Fruit fly (Drosophila melanogaster) whole organism, embryonic: Measurements from ENCODE around the gene shv.

Experiments
- Abd-B ChIP-seq: fragments of 200-800 bp; sonication (Bioruptor generic); optimal IDR thresholded peaks from 2 replicates; lab custom pipeline; 2018; ENCODE audit warnings: missing biosample characterization, mild to moderate bottlenecking, missing genetic modification characterization, moderate library complexity
- Antp ChIP-seq: fragments of 200-800 bp; sonication (Bioruptor generic); optimal IDR thresholded peaks from 3 replicates; lab custom pipeline; 2016; ENCODE audit warnings: missing biosample characterization, missing genetic modification characterization
- Atf-2 ChIP-seq: fragments of 200-800 bp; sonication (Bioruptor generic); optimal IDR thresholded peaks from 2 replicates; lab custom pipeline; 2016; ENCODE audit warnings: missing biosample characterization, missing genetic modification characterization
- CG10431 ChIP-seq: fragments of 200-800 bp; sonication (Bioruptor generic); optimal IDR thresholded peaks from 3 replicates; lab custom pipeline; 2018; ENCODE audit warnings: missing biosample characterization, mild to moderate bottlenecking, missing genetic modification characterization
- CG11504 ChIP-seq: fragments of 200-800 bp; sonication (Bioruptor generic); optimal IDR thresholded peaks from 3 replicates; lab custom pipeline; 2019; ENCODE audit warnings: missing biosample characterization, mild to moderate bottlenecking, missing genetic modification characterization, moderate library complexity
- CG12299 ChIP-seq: fragments of 200-800 bp; sonication (Bioruptor generic); optimal IDR thresholded peaks from 2 replicates; lab custom pipeline; 2018; ENCODE audit warnings: missing biosample characterization, mild to moderate bottlenecking, missing genetic modification characterization
- CG16815 ChIP-seq: fragments of 200-800 bp; sonication (Bioruptor generic); optimal IDR thresholded peaks from 3 replicates; lab custom pipeline; 2017; ENCODE audit warnings: missing biosample characterization, mild to moderate bottlenecking, missing genetic modification characterization
- CG16863 ChIP-seq: fragments of 200-800 bp; sonication (Bioruptor generic); optimal IDR thresholded peaks from 3 replicates; lab custom pipeline; 2016; ENCODE audit warnings: missing biosample characterization, missing genetic modification characterization
- CG17359 ChIP-seq: fragments of 200-800 bp; sonication (Bioruptor generic); optimal IDR thresholded peaks from 3 replicates; lab custom pipeline; 2018; ENCODE audit warnings: missing biosample characterization, mild to moderate bottlenecking, missing genetic modification characterization, moderate library complexity
- CG17385 ChIP-seq: fragments of 200-800 bp; sonication (Bioruptor generic); optimal IDR thresholded peaks from 3 replicates; lab custom pipeline; 2018; ENCODE audit warnings: missing biosample characterization, mild to moderate bottlenecking, missing genetic modification characterization
- CG17829 ChIP-seq: fragments of 200-800 bp; optimal IDR thresholded peaks from 2 replicates; lab custom pipeline; 2019; ENCODE audit warnings: missing biosample characterization, mild to moderate bottlenecking, missing genetic modification characterization, moderate library complexity
- CG18764 ChIP-seq: fragments of 200-800 bp; sonication (Bioruptor generic); optimal IDR thresholded peaks from 3 replicates; lab custom pipeline; 2016; ENCODE audit warnings: missing biosample characterization, missing genetic modification characterization
- CG2116 ChIP-seq: fragments of 200-800 bp; sonication (Bioruptor generic); optimal IDR thresholded peaks from 3 replicates; lab custom pipeline; 2018; ENCODE audit warnings: missing biosample characterization, mild to moderate bottlenecking, missing genetic modification characterization
- CG2120 ChIP-seq: fragments of 200-800 bp; sonication (Bioruptor generic); optimal IDR thresholded peaks from 3 replicates; lab custom pipeline; 2016; ENCODE audit warnings: missing biosample characterization, missing genetic modification characterization
- CG31365 ChIP-seq: fragments of 200-800 bp; sonication (Bioruptor generic); optimal IDR thresholded peaks from 2 replicates; lab custom pipeline; 2018; ENCODE audit warnings: missing biosample characterization, mild to moderate bottlenecking, missing genetic modification characterization
- CG3281 ChIP-seq: fragments of 200-800 bp; sonication (Bioruptor generic); optimal IDR thresholded peaks from 3 replicates; lab custom pipeline; 2017; ENCODE audit warnings: missing biosample characterization, mild to moderate bottlenecking, missing genetic modification characterization
- CG33213 ChIP-seq: fragments of 200-800 bp; sonication (Bioruptor generic); optimal IDR thresholded peaks from 3 replicates; lab custom pipeline; 2016; ENCODE audit warnings: missing biosample characterization, missing genetic modification characterization
- CG34422 ChIP-seq: fragments of 200-800 bp; sonication (Bioruptor generic); IDR thresholded peaks from 3 replicates; pipeline ENCODE4 v1.3.6; 2022; ENCODE audit warnings: missing biosample characterization, missing genetic modification characterization
- CG42726 ChIP-seq: fragments of 200-800 bp; sonication (Bioruptor generic); IDR thresholded peaks from 2 replicates; pipeline ENCODE4 v1.3.6; 2022; ENCODE audit warnings: missing biosample characterization, missing genetic modification characterization; ENCODE audit not compliant: partially characterized antibody
- CG4282 ChIP-seq: fragments of 200-800 bp; sonication (Bioruptor generic); optimal IDR thresholded peaks from 2 replicates; lab custom pipeline; 2016; ENCODE audit warnings: missing biosample characterization, missing genetic modification characterization
- CG6765 ChIP-seq: fragments of 200-800 bp; sonication (Bioruptor generic); optimal IDR thresholded peaks from 3 replicates; lab custom pipeline; 2017; ENCODE audit warnings: missing biosample characterization, mild to moderate bottlenecking, missing genetic modification characterization
- CG8359 ChIP-seq: fragments of 200-800 bp; sonication (Bioruptor generic); optimal IDR thresholded peaks from 2 replicates; lab custom pipeline; 2017; ENCODE audit warnings: missing biosample characterization, mild to moderate bottlenecking, missing genetic modification characterization, borderline replicate concordance
- CG9932 ChIP-seq: fragments of 200-800 bp; sonication (Bioruptor generic); IDR thresholded peaks from 2 replicates; pipeline ENCODE4 v1.3.6; 2022; ENCODE audit warnings: missing biosample characterization, missing genetic modification characterization
- CTCF ChIP-seq: fragments of 200-800 bp; sonication (Bioruptor generic); optimal IDR thresholded peaks from 2 replicates; lab custom pipeline; 2017; ENCODE audit warnings: missing biosample characterization, mild to moderate bottlenecking, missing genetic modification characterization, moderate library complexity
- E2f2 ChIP-seq: fragments of 200-800 bp; sonication (Bioruptor generic); IDR thresholded peaks from 2 replicates; pipeline ENCODE4 v1.3.6; 2022; ENCODE audit warnings: missing biosample characterization, missing genetic modification characterization
- ERR ChIP-seq: fragments of 200-800 bp; sonication (Bioruptor generic); optimal IDR thresholded peaks from 2 replicates; lab custom pipeline; 2016; ENCODE audit warnings: missing biosample characterization, missing genetic modification characterization
- Jarid2 ChIP-seq: fragments of 200-800 bp; sonication (Bioruptor generic); optimal IDR thresholded peaks from 3 replicates; lab custom pipeline; 2017; ENCODE audit warnings: mild to moderate bottlenecking, missing biosample characterization, missing genetic modification reagents, missing genetic modification characterization
- Nf-YB ChIP-seq: fragments of 200-800 bp; sonication (Bioruptor generic); optimal IDR thresholded peaks from 3 replicates; lab custom pipeline; 2019; ENCODE audit warnings: missing biosample characterization, mild to moderate bottlenecking, missing genetic modification characterization, moderate library complexity
- Nf-YC ChIP-seq: fragments of 200-800 bp; optimal IDR thresholded peaks from 3 replicates; lab custom pipeline; 2019; ENCODE audit warnings: missing biosample characterization, mild to moderate bottlenecking, missing genetic modification characterization, moderate library complexity
- PHDP ChIP-seq: fragments of 200-800 bp; sonication (Bioruptor generic); optimal IDR thresholded peaks from 3 replicates; lab custom pipeline; 2018; ENCODE audit warnings: missing biosample characterization, mild to moderate bottlenecking, missing genetic modification characterization, moderate library complexity
- Rx ChIP-seq: fragments of 200-800 bp; sonication (Bioruptor generic); IDR thresholded peaks from 2 replicates; pipeline ENCODE4 v1.3.6; 2022; ENCODE audit warnings: missing biosample characterization, missing genetic modification characterization
- Sry-β ChIP-seq: fragments of 200-800 bp; sonication (Bioruptor generic); optimal IDR thresholded peaks from 2 replicates; lab custom pipeline; 2018; ENCODE audit warnings: missing biosample characterization, mild to moderate bottlenecking, missing genetic modification characterization, moderate library complexity
- ac ChIP-seq: fragments of 200-800 bp; sonication (Bioruptor generic); optimal IDR thresholded peaks from 3 replicates; lab custom pipeline; 2017; ENCODE audit warnings: missing biosample characterization, mild to moderate bottlenecking, missing genetic modification characterization
- ap ChIP-seq: fragments of 200-800 bp; sonication (Bioruptor generic); IDR thresholded peaks from 2 replicates; pipeline ENCODE4 v1.3.6; 2022; ENCODE audit warnings: missing biosample characterization, missing genetic modification characterization
- cg ChIP-seq: fragments of 200-800 bp; sonication (Bioruptor generic); optimal IDR thresholded peaks from 3 replicates; lab custom pipeline; 2019; ENCODE audit warnings: missing biosample characterization, mild to moderate bottlenecking, missing genetic modification characterization, moderate library complexity
- chm ChIP-seq: fragments of 200-800 bp; sonication (Bioruptor generic); IDR thresholded peaks from 2 replicates; pipeline ENCODE4 v1.3.6; 2022; ENCODE audit warnings: missing biosample characterization, missing genetic modification characterization
- en ChIP-seq: fragments of 200-800 bp; sonication (Bioruptor generic); optimal IDR thresholded peaks from 2 replicates; lab custom pipeline; 2016; ENCODE audit warnings: missing biosample characterization, missing genetic modification characterization
- eyg ChIP-seq: fragments of 200-800 bp; sonication (Bioruptor generic); optimal IDR thresholded peaks from 3 replicates; lab custom pipeline; 2016; ENCODE audit warnings: missing biosample characterization, missing genetic modification characterization
- fd64A ChIP-seq: fragments of 200-800 bp; sonication (Bioruptor generic); optimal IDR thresholded peaks from 3 replicates; lab custom pipeline; 2018; ENCODE audit warnings: missing biosample characterization, mild to moderate bottlenecking, missing genetic modification characterization
- gsb ChIP-seq: fragments of 200-800 bp; sonication (Bioruptor generic); IDR thresholded peaks from 2 replicates; pipeline ENCODE4 v1.3.6; 2022; ENCODE audit warnings: missing biosample characterization, missing genetic modification characterization
- hb ChIP-seq: fragments of 200-800 bp; sonication (Bioruptor generic); IDR thresholded peaks from 3 replicates; pipeline ENCODE4 v1.3.6; 2022; ENCODE audit warnings: missing biosample characterization, missing genetic modification characterization; ENCODE audit not compliant: partially characterized antibody
- her ChIP-seq: fragments of 200-800 bp; sonication (Bioruptor generic); optimal IDR thresholded peaks from 2 replicates; lab custom pipeline; 2016; ENCODE audit warnings: missing biosample characterization, missing genetic modification characterization
- hkb ChIP-seq, 2 experiments: fragments of 200-800 bp in 1 of 2; fragments of >200 bp in 1 of 2; sonication (Bioruptor generic) in 1 of 2; IDR thresholded peaks in 1 of 2; optimal IDR thresholded peaks in 1 of 2; 2 replicates each; pipeline versions ENCODE4 v1.3.6 to Lab custom; 2017 to 2022; ENCODE audit warnings: missing biosample characterization in 1 of 2, missing genetic modification characterization in 1 of 2
- insv ChIP-seq, 2 experiments: fragments of 200-800 bp; sonication (Bioruptor generic); optimal IDR thresholded peaks; 3 replicates each; lab custom pipeline; 2016 to 2018; ENCODE audit warnings: missing biosample characterization in 2 of 2, missing genetic modification characterization in 2 of 2
- pan ChIP-seq, 4 experiments: fragments of >200 bp in 3 of 4; fragments of 200-800 bp in 1 of 4; sonication (Bioruptor generic) in 1 of 4; optimal IDR thresholded peaks in 3 of 4; IDR thresholded peaks in 1 of 4; 2 replicates each; pipeline versions ENCODE4 v1.3.6 to Lab custom; 2017 to 2022; ENCODE audit warnings: missing biosample characterization in 2 of 4, missing genetic modification characterization in 2 of 4, mixed read lengths in 1 of 4
- pb ChIP-seq: fragments of 200-800 bp; sonication (Bioruptor generic); optimal IDR thresholded peaks from 3 replicates; lab custom pipeline; 2016; ENCODE audit warnings: missing biosample characterization, missing genetic modification characterization
- sim ChIP-seq: fragments of 200-800 bp; sonication (Bioruptor generic); IDR thresholded peaks from 2 replicates; pipeline ENCODE4 v1.3.6; 2022; ENCODE audit warnings: missing biosample characterization, missing genetic modification characterization
- vvl ChIP-seq: fragments of 200-800 bp; sonication (Bioruptor generic); IDR thresholded peaks from 2 replicates; pipeline ENCODE4 v1.3.6; 2022; ENCODE audit warnings: missing biosample characterization, missing genetic modification characterization
- yki ChIP-seq: fragments of >200 bp; optimal IDR thresholded peaks from 3 replicates; lab custom pipeline; 2018

shv gene

DNA sequence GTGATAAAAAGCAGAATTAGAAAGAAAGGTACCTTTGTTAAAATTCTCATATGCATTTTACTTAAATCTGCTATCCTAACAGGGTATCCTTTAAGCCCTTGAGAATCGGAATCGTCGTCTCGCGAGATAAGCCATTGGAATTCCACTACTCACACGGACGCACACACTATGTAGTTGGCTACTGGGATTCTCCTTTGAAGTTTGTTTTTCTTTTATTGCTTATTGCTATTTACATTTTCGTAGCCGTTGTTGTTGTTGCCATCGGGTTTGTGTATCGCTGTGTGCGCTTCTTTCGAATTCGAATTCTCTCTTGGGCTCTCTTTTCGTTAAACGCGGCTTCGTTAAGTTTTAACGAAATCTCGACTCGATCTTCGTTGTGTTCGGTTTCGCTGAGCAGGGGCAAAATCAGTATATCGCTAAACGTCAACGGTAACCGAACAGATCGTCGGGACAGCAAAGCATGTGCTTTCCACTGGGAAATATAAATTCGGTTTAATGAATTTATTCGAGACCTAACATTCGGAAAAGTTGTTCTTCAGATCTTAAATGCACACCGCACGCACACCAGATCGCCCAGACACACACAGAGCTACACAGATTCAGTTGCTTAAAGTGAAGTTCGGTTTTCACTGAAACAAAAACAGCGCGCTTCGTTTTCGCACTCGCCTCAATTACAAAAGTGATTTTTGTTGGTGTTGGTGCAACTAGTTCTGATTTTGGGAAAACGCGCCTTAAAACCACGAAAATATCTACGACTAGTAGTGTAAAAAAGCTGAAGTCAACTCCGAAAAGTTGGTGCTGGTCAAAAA, 21.9 kb upstream of the shv start, which contains the start of gene ex (continued):
- TF ChIP-seq her (GFP tag; lab: Kevin White, UChicago) (peak; percentile 47), CG17385 (GFP tag; lab: Kevin White, UChicago) (peak; percentile 52), Abd-B (GFP tag; lab: Kevin White, UChicago) (no peak), CG16863 (GFP tag; lab: Kevin White, UChicago) (peak; percentile 15), CG12299 (tag; lab: Kevin White, UChicago) (peak; percentile 65), CG8359 (GFP tag; lab: Kevin White, UChicago) (peak; percentile 44), Rx (GFP tag; lab: Robert Waterston, UW) (no peak), Jarid2 (peak; percentile 96), CG6765 (GFP tag; lab: Kevin White, UChicago) (peak; percentile 82), fd64A (peak; percentile 83), CG17359 (tag; lab: Kevin White, UChicago) (peak; percentile 79), CG2116 (GFP tag; lab: Kevin White, UChicago) (peak; percentile 44), Sry-β (peak; percentile 5), CG3281 (peak; percentile 65), CG16815 (GFP tag; lab: Kevin White, UChicago) (no peak), pb (peak; percentile 30), sim (GFP tag; lab: Robert Waterston, UW) (0 out of 2 replicates have a peak, but pooled peaks have one; percentile 7), CG2120 (GFP tag; lab: Kevin White, UChicago) (peak; percentile 31), cg (GFP tag; lab: Kevin White, UChicago) (peak; percentile 59), eyg (GFP tag; lab: Kevin White, UChicago) (peak; percentile 53), CG33213 (GFP tag; lab: Kevin White, UChicago) (peak; percentile 29), PHDP (peak; percentile 75), ac (GFP tag; lab: Kevin White, UChicago) (peak; percentile 40), CTCF (GFP tag; lab: Kevin White, UChicago) (peak; percentile 3), gsb (GFP tag; lab: Robert Waterston, UW) (no peak), CG17829 (peak; percentile 65), Nf-YC (tag; lab: Kevin White, UChicago) (peak; percentile 33), CG34422 (GFP tag; lab: Robert Waterston, UW) (no peak), insv (GFP tag; optimal IDR thresholded peaks at IDR 0.05; lab: Kevin White, UChicago) (peak in 1 of 2 experiments; percentile 80), pan (optimal IDR thresholded peaks at IDR 0.05; lab: Kevin White, UChicago) (no peak), pan (GFP tag; optimal IDR thresholded peaks at IDR 0.05 in 1 of 2, IDR thresholded peaks at IDR 0.05 in 1 of 2) (peak in 1 of 2 experiments; percentile 61), Nf-YB (GFP tag; lab: Kevin White, UChicago) (peak; percentile 43), CG42726 (GFP tag; lab: Robert Waterston, UW) (peak; percentile 38; the same call in 1 of the 2 replicates), CG11504 (tag; lab: Kevin White, UChicago) (peak; percentile 51), hb (no peak), hkb (optimal IDR thresholded peaks at IDR 0.05; lab: Kevin White, UChicago) (no peak), hkb (GFP tag; IDR thresholded peaks at IDR 0.05; lab: Robert Waterston, UW) (peak; percentile 81), Antp (GFP tag; lab: Kevin White, UChicago) (no peak), CG9932 (no peak), Atf-2 (GFP tag; lab: Kevin White, UChicago) (no peak), E2f2 (GFP tag; lab: Robert Waterston, UW) (peak; percentile 27; the same call in 1 of the 2 replicates), ERR (GFP tag; lab: Kevin White, UChicago) (peak; percentile 25), CG10431 (GFP tag; lab: Kevin White, UChicago) (peak; percentile 66), CG18764 (GFP tag; lab: Kevin White, UChicago) (peak; percentile 32), ap (no peak), CG4282 (GFP tag; lab: Kevin White, UChicago) (peak; percentile 20), vvl (GFP tag; lab: Robert Waterston, UW) (peak; percentile 73), en (GFP tag; lab: Kevin White, UChicago) (peak; percentile 7), CG31365 (tag; lab: Kevin White, UChicago) (peak; percentile 71), yki (lab: Kevin White, UChicago) (no peak), chm (peak; percentile 68)
